Fruit fly (Drosophila melanogaster) whole organism, embryonic: ENCODE data around the gene rush.

ENCODE experiments used
- Aef1 ChIP-seq: fragments of 200-800 bp; sonication (Bioruptor generic); IDR thresholded peaks from 3 replicates; pipeline ENCODE4 v1.3.6; 2022; ENCODE audit warnings: missing biosample characterization, missing genetic modification characterization
- BEAF-32 ChIP-seq: fragments of 200-800 bp; sonication (Bioruptor generic); optimal IDR thresholded peaks from 3 replicates; lab custom pipeline; 2017; ENCODE audit warnings: missing biosample characterization, missing genetic modification characterization, mild to moderate bottlenecking, moderate library complexity, missing genetic modification reagents
- CG10147 ChIP-seq: fragments of 200-800 bp; sonication (Bioruptor generic); optimal IDR thresholded peaks from 2 replicates; lab custom pipeline; 2019; ENCODE audit warnings: missing biosample characterization, mild to moderate bottlenecking, missing genetic modification characterization, moderate library complexity
- CG10366 ChIP-seq: fragments of 200-800 bp; sonication (Bioruptor generic); IDR thresholded peaks from 2 replicates; pipeline ENCODE4 v1.3.6; 2022; ENCODE audit warnings: missing biosample characterization, missing genetic modification characterization
- CG10959 ChIP-seq: fragments of 200-800 bp; sonication (Bioruptor generic); IDR thresholded peaks from 2 replicates; pipeline ENCODE4 v1.3.6; 2022; ENCODE audit warnings: missing biosample characterization, missing genetic modification characterization
- CG13123 ChIP-seq: fragments of 200-800 bp; sonication (Bioruptor generic); optimal IDR thresholded peaks from 2 replicates; lab custom pipeline; 2016; ENCODE audit warnings: missing biosample characterization, missing genetic modification characterization
- CG13624 ChIP-seq: fragments of 200-800 bp; sonication (Bioruptor generic); optimal IDR thresholded peaks from 2 replicates; lab custom pipeline; 2016; ENCODE audit warnings: missing biosample characterization, missing genetic modification characterization
- CG14050 ChIP-seq: fragments of 200-800 bp; sonication (Bioruptor generic); IDR thresholded peaks from 3 replicates; pipeline ENCODE4 v1.3.6; 2022; ENCODE audit warnings: missing biosample characterization, missing genetic modification characterization
- CG15696 ChIP-seq: fragments of 200-800 bp; sonication (Bioruptor generic); optimal IDR thresholded peaks from 2 replicates; lab custom pipeline; 2019; ENCODE audit warnings: missing biosample characterization, mild to moderate bottlenecking, missing genetic modification characterization, moderate library complexity
- CG17328 ChIP-seq: fragments of 200-800 bp; sonication (Bioruptor generic); IDR thresholded peaks from 2 replicates; pipeline ENCODE4 v1.3.6; 2022; ENCODE audit warnings: missing biosample characterization, missing genetic modification characterization
- CG17385 ChIP-seq: fragments of 200-800 bp; sonication (Bioruptor generic); optimal IDR thresholded peaks from 3 replicates; lab custom pipeline; 2018; ENCODE audit warnings: missing biosample characterization, mild to moderate bottlenecking, missing genetic modification characterization
- CG18011 ChIP-seq: fragments of 200-800 bp; sonication (Bioruptor generic); optimal IDR thresholded peaks from 2 replicates; lab custom pipeline; 2017; ENCODE audit warnings: missing biosample characterization, missing genetic modification characterization, mild to moderate bottlenecking, moderate library complexity, missing genotype
- CG2120 ChIP-seq: fragments of 200-800 bp; sonication (Bioruptor generic); optimal IDR thresholded peaks from 3 replicates; lab custom pipeline; 2016; ENCODE audit warnings: missing biosample characterization, missing genetic modification characterization
- CG2199 ChIP-seq: fragments of 200-800 bp; sonication (Bioruptor generic); IDR thresholded peaks from 3 replicates; pipeline ENCODE4 v1.3.6; 2022; ENCODE audit warnings: missing biosample characterization, missing genetic modification characterization
- CG30431 ChIP-seq: fragments of 200-800 bp; sonication (Bioruptor generic); optimal IDR thresholded peaks from 2 replicates; lab custom pipeline; 2017; ENCODE audit warnings: missing biosample characterization, missing genetic modification characterization
- CG4360 ChIP-seq: fragments of 200-800 bp; sonication (Bioruptor generic); IDR thresholded peaks from 2 replicates; pipeline ENCODE4 v1.3.6; 2022; ENCODE audit warnings: missing biosample characterization, missing genetic modification characterization
- CG4424 ChIP-seq: fragments of 200-800 bp; sonication (Bioruptor generic); optimal IDR thresholded peaks from 3 replicates; lab custom pipeline; 2016; ENCODE audit warnings: missing biosample characterization, missing genetic modification characterization
- CG4854 ChIP-seq: fragments of 200-800 bp; sonication (Bioruptor generic); optimal IDR thresholded peaks from 2 replicates; lab custom pipeline; 2016; ENCODE audit warnings: missing biosample characterization, missing genetic modification characterization, inconsistent platforms
- CG8089 ChIP-seq: fragments of 200-800 bp; sonication (Bioruptor generic); optimal IDR thresholded peaks from 3 replicates; lab custom pipeline; 2016; ENCODE audit warnings: missing biosample characterization, missing genetic modification characterization
- CG8281 ChIP-seq: fragments of 200-800 bp; sonication (Bioruptor generic); optimal IDR thresholded peaks from 2 replicates; lab custom pipeline; 2018; ENCODE audit warnings: missing biosample characterization, mild to moderate bottlenecking, missing genetic modification characterization, moderate library complexity
- CG8478 ChIP-seq: fragments of >200 bp; optimal IDR thresholded peaks from 2 replicates; lab custom pipeline; 2018
- CG9932 ChIP-seq: fragments of 200-800 bp; sonication (Bioruptor generic); IDR thresholded peaks from 2 replicates; pipeline ENCODE4 v1.3.6; 2022; ENCODE audit warnings: missing biosample characterization, missing genetic modification characterization
- Dfd ChIP-seq, 2 experiments: fragments of >200 bp; optimal IDR thresholded peaks; 2 replicates each; lab custom pipeline; 2017; ENCODE audit warnings: missing biosample characterization in 2 of 2, missing genetic modification characterization in 2 of 2
- Dip2 ChIP-seq: fragments of 200-800 bp; sonication (Bioruptor generic); IDR thresholded peaks from 2 replicates; pipeline ENCODE4 v1.3.6; 2022; ENCODE audit warnings: missing biosample characterization, missing genetic modification characterization
- Dref ChIP-seq: fragments of 200-800 bp; sonication (Bioruptor generic); IDR thresholded peaks from 2 replicates; pipeline ENCODE4 v1.3.6; 2022; ENCODE audit warnings: missing biosample characterization, missing genetic modification characterization
- E2f2 ChIP-seq: fragments of 200-800 bp; sonication (Bioruptor generic); IDR thresholded peaks from 2 replicates; pipeline ENCODE4 v1.3.6; 2022; ENCODE audit warnings: missing biosample characterization, missing genetic modification characterization
- Elba2 ChIP-seq: fragments of 200-800 bp; sonication (Bioruptor generic); optimal IDR thresholded peaks from 3 replicates; lab custom pipeline; 2016; ENCODE audit warnings: missing biosample characterization, missing genetic modification characterization
- Fer1 ChIP-seq: fragments of 200-800 bp; sonication (Bioruptor generic); optimal IDR thresholded peaks from 2 replicates; lab custom pipeline; 2017; ENCODE audit warnings: missing biosample characterization, mild to moderate bottlenecking, missing genetic modification characterization
- Fer2 ChIP-seq: fragments of 200-800 bp; sonication (Bioruptor generic); optimal IDR thresholded peaks from 2 replicates; lab custom pipeline; 2018; ENCODE audit warnings: missing biosample characterization, mild to moderate bottlenecking, missing genetic modification characterization, moderate library complexity
- Gug ChIP-seq: fragments of 200-800 bp; sonication (Bioruptor generic); IDR thresholded peaks from 4 replicates; pipeline ENCODE4 v1.3.6; 2022; ENCODE audit warnings: missing biosample characterization, missing genetic modification characterization
- HmgD ChIP-seq: fragments of 200-800 bp; sonication (Bioruptor generic); optimal IDR thresholded peaks from 3 replicates; lab custom pipeline; 2016; ENCODE audit warnings: missing biosample characterization, missing genetic modification characterization
- Lhr ChIP-seq: fragments of 200-800 bp; sonication (Bioruptor generic); optimal IDR thresholded peaks from 3 replicates; lab custom pipeline; 2017; ENCODE audit warnings: mild to moderate bottlenecking, missing biosample characterization, missing genetic modification reagents, missing genetic modification characterization
- MTF-1 ChIP-seq: fragments of 200-800 bp; sonication (Bioruptor generic); optimal IDR thresholded peaks from 2 replicates; lab custom pipeline; 2018; ENCODE audit warnings: missing biosample characterization, mild to moderate bottlenecking, missing genetic modification characterization, borderline replicate concordance
- Mes4 ChIP-seq: fragments of 200-800 bp; sonication (Bioruptor generic); optimal IDR thresholded peaks from 2 replicates; lab custom pipeline; 2016; ENCODE audit warnings: missing biosample characterization, missing genetic modification characterization
- NC2α ChIP-seq: fragments of 200-800 bp; sonication (Bioruptor generic); optimal IDR thresholded peaks from 2 replicates; lab custom pipeline; 2016; ENCODE audit warnings: missing biosample characterization, missing genetic modification characterization
- NfI ChIP-seq: fragments of 200-800 bp; sonication (Bioruptor generic); optimal IDR thresholded peaks from 3 replicates; lab custom pipeline; 2018; ENCODE audit warnings: missing biosample characterization, mild to moderate bottlenecking, missing genetic modification characterization, moderate library complexity
- Ravus ChIP-seq: fragments of 200-800 bp; sonication (Bioruptor generic); IDR thresholded peaks from 2 replicates; pipeline ENCODE4 v1.3.6; 2022; ENCODE audit warnings: missing biosample characterization, missing genetic modification characterization
- Sin3A ChIP-seq: fragments of >200 bp; optimal IDR thresholded peaks from 2 replicates; lab custom pipeline; 2018
- Stat92E ChIP-seq, 3 experiments: fragments of >200 bp in 2 of 3; fragments of 200-800 bp in 1 of 3; sonication (Bioruptor generic) in 1 of 3; optimal IDR thresholded peaks; 2 replicates each; lab custom pipeline; 2017 to 2019; ENCODE audit warnings: missing biosample characterization in 3 of 3, missing genetic modification characterization in 3 of 3, mild to moderate bottlenecking in 1 of 3, moderate library complexity in 1 of 3
- Xrp1 ChIP-seq: fragments of 200-800 bp; sonication (Bioruptor generic); IDR thresholded peaks from 2 replicates; pipeline ENCODE4 v1.3.6; 2022; ENCODE audit warnings: missing biosample characterization, missing genetic modification characterization
- ab ChIP-seq: fragments of 200-800 bp; sonication (Bioruptor generic); optimal IDR thresholded peaks from 2 replicates; lab custom pipeline; 2016; ENCODE audit warnings: missing biosample characterization, missing genetic modification characterization
- ato ChIP-seq: fragments of 200-800 bp; sonication (Bioruptor generic); IDR thresholded peaks from 2 replicates; pipeline ENCODE4 v1.3.6; 2022; ENCODE audit warnings: missing biosample characterization, missing genetic modification characterization; ENCODE audit not compliant: partially characterized antibody
- croc ChIP-seq: fragments of 200-800 bp; sonication (Bioruptor generic); conservative IDR thresholded peaks from 3 replicates; pipeline ENCODE4 v1.3.6; 2022; ENCODE audit warnings: missing biosample characterization, missing genetic modification characterization
- ewg ChIP-seq: fragments of 200-800 bp; sonication (Bioruptor generic); optimal IDR thresholded peaks from 3 replicates; lab custom pipeline; 2017; ENCODE audit warnings: mild to moderate bottlenecking, missing biosample characterization, missing genetic modification reagents, missing genetic modification characterization
- gem ChIP-seq: fragments of 200-800 bp; sonication (Bioruptor generic); optimal IDR thresholded peaks from 2 replicates; lab custom pipeline; 2019; ENCODE audit warnings: missing biosample characterization, mild to moderate bottlenecking, missing genetic modification characterization, moderate library complexity
- gfzf ChIP-seq: fragments of 200-800 bp; sonication (Bioruptor generic); optimal IDR thresholded peaks from 2 replicates; lab custom pipeline; 2016; ENCODE audit warnings: missing biosample characterization, mild to moderate bottlenecking, missing genetic modification characterization, moderate library complexity
- grau ChIP-seq: fragments of 200-800 bp; optimal IDR thresholded peaks from 3 replicates; lab custom pipeline; 2019; ENCODE audit warnings: missing biosample characterization, mild to moderate bottlenecking, missing genetic modification characterization, moderate library complexity
- h ChIP-seq: fragments of >200 bp; optimal IDR thresholded peaks from 2 replicates; lab custom pipeline; 2017
- hb ChIP-seq: fragments of 200-800 bp; sonication (Bioruptor generic); IDR thresholded peaks from 3 replicates; pipeline ENCODE4 v1.3.6; 2022; ENCODE audit warnings: missing biosample characterization, missing genetic modification characterization; ENCODE audit not compliant: partially characterized antibody
- nerfin-2 ChIP-seq: fragments of 200-800 bp; sonication (Bioruptor generic); IDR thresholded peaks from 2 replicates; pipeline ENCODE4 v1.3.6; 2022; ENCODE audit warnings: missing biosample characterization, missing genetic modification characterization; ENCODE audit not compliant: partially characterized antibody
- p53 ChIP-seq: fragments of 200-800 bp; sonication (Bioruptor generic); optimal IDR thresholded peaks from 2 replicates; lab custom pipeline; 2016; ENCODE audit warnings: missing biosample characterization, missing genetic modification characterization
- vfl ChIP-seq: fragments of 200-800 bp; sonication (Bioruptor generic); optimal IDR thresholded peaks from 2 replicates; lab custom pipeline; 2016; ENCODE audit warnings: missing biosample characterization, missing genetic modification characterization
- vvl ChIP-seq: fragments of 200-800 bp; sonication (Bioruptor generic); IDR thresholded peaks from 2 replicates; pipeline ENCODE4 v1.3.6; 2022; ENCODE audit warnings: missing biosample characterization, missing genetic modification characterization
- yki ChIP-seq: fragments of >200 bp; optimal IDR thresholded peaks from 3 replicates; lab custom pipeline; 2018

rush gene

DNA sequence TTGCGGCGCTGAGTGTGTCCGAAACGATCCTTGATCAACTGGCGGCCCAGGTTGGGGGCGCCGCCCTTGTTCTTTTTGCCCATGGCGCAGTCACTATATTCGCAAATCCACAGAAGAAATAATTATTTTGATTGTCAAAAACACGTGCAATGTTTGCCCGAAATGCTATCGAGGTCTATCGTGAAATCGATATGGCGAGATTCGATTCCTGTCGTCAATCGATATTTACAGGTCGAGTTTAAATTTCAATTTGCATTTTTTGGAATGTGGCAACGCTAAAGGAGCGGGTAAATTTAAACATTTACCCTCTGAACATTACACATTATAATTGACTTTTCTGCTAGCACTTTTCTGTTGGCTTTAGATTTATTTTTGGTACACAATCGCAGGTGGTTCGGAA is 14.3 kb upstream of the rush start, which contains the start of gene Ns3 (continued):
- TF ChIP-seq gfzf (GFP tag; lab: Kevin White, UChicago) (peak; percentile 40), CG10147 (no peak), NfI (no peak), CG30431 (GFP tag; lab: Kevin White, UChicago) (no peak), CG14050 (no peak), CG9932 (GFP tag; lab: Robert Waterston, UW) (no peak), vfl (GFP tag; lab: Kevin White, UChicago) (no peak), Xrp1 (GFP tag; lab: Robert Waterston, UW) (no peak), CG10959 (GFP tag; lab: Robert Waterston, UW) (no peak), Dref (GFP tag; lab: Robert Waterston, UW) (peak; percentile 96), nerfin-2 (GFP tag; lab: Robert Waterston, UW) (peak; percentile 82), Mes4 (GFP tag; lab: Kevin White, UChicago) (no peak), Dfd (GFP tag; optimal IDR thresholded peaks at IDR 0.05; lab: Kevin White, UChicago) (no peak), CG8089 (GFP tag; lab: Kevin White, UChicago) (no peak), CG17328 (no peak), Ravus (GFP tag; lab: Robert Waterston, UW) (no peak), CG18011 (GFP tag; lab: Kevin White, UChicago) (no peak), vvl (peak; percentile 95), CG4854 (no peak), CG4360 (GFP tag; lab: Robert Waterston, UW) (no peak), HmgD (GFP tag; lab: Kevin White, UChicago) (no peak), Fer2 (no peak), Aef1 (GFP tag; lab: Robert Waterston, UW) (no peak), CG10366 (GFP tag; lab: Robert Waterston, UW) (no peak), CG8478 (lab: Kevin White, UChicago) (no peak), Dip2 (no peak), h (lab: Kevin White, UChicago) (no peak), CG2120 (GFP tag; lab: Kevin White, UChicago) (no peak), Sin3A (lab: Kevin White, UChicago) (peak; percentile 32), croc (GFP tag; lab: Robert Waterston, UW) (no peak), ato (GFP tag; lab: Robert Waterston, UW) (peak; percentile 87), hb (GFP tag; lab: Robert Waterston, UW) (peak; percentile 86), MTF-1 (GFP tag; lab: Kevin White, UChicago) (no peak), CG15696 (tag; lab: Kevin White, UChicago) (no peak), Lhr (GFP tag; lab: Kevin White, UChicago) (no peak), Gug (GFP tag; lab: Robert Waterston, UW) (no peak), CG2199 (no peak), Fer1 (GFP tag; lab: Kevin White, UChicago) (no peak), CG4424 (no peak), ab (GFP tag; lab: Kevin White, UChicago) (no peak), CG13624 (GFP tag; lab: Kevin White, UChicago) (no peak), p53 (GFP tag; lab: Kevin White, UChicago) (no peak), NC2α (GFP tag; lab: Kevin White, UChicago) (no peak), CG8281 (no peak), Elba2 (GFP tag; lab: Kevin White, UChicago) (no peak), E2f2 (GFP tag; lab: Robert Waterston, UW) (peak; percentile 95), CG17385 (no peak), ewg (GFP tag; lab: Kevin White, UChicago) (no peak), Stat92E (GFP tag; optimal IDR thresholded peaks at IDR 0.05; lab: Kevin White, UChicago) (no peak), BEAF-32 (peak; percentile 82), CG13123 (GFP tag; lab: Kevin White, UChicago) (no peak), gem (tag; lab: Kevin White, UChicago) (no peak), grau (no peak), yki (lab: Kevin White, UChicago) (no peak)
